Fruit fly (Drosophila melanogaster) whole organism, wandering third instar larva: ENCODE measurements around the gene Qsox2.

Experiments used
- Hnf4 ChIP-seq: fragments of 200-800 bp; sonication (Bioruptor generic); optimal IDR thresholded peaks from 2 replicates; lab custom pipeline; 2016; ENCODE audit warnings: missing biosample characterization, mild to moderate bottlenecking, missing genetic modification characterization
- Hr78 ChIP-seq: fragments of >200 bp; optimal IDR thresholded peaks from 2 replicates; lab custom pipeline; 2017; ENCODE audit warnings: missing biosample characterization, missing genetic modification characterization
- br ChIP-seq: fragments of 200-800 bp; sonication (Bioruptor generic); optimal IDR thresholded peaks from 2 replicates; lab custom pipeline; 2016; ENCODE audit warnings: missing biosample characterization, missing genetic modification characterization
- dmrt93B ChIP-seq: fragments of 200-800 bp; sonication (Bioruptor generic); optimal IDR thresholded peaks from 2 replicates; lab custom pipeline; 2018; ENCODE audit warnings: missing biosample characterization, mild to moderate bottlenecking, missing genetic modification characterization
- dsf ChIP-seq: sonication (Bioruptor generic); optimal IDR thresholded peaks from 2 replicates; lab custom pipeline; 2016; ENCODE audit warnings: missing biosample characterization, missing genetic modification characterization, borderline replicate concordance
- pan ChIP-seq: fragments of >200 bp; optimal IDR thresholded peaks from 2 replicates; lab custom pipeline; 2017
- psq ChIP-seq: fragments of 200-800 bp; sonication (Bioruptor generic); optimal IDR thresholded peaks from 3 replicates; lab custom pipeline; 2017; ENCODE audit warnings: missing biosample characterization, mild to moderate bottlenecking, missing genetic modification characterization, moderate library complexity
- rgr ChIP-seq: fragments of 200-800 bp; sonication (Bioruptor generic); optimal IDR thresholded peaks from 3 replicates; lab custom pipeline; 2016; ENCODE audit warnings: missing biosample characterization, mild to moderate bottlenecking, missing genetic modification characterization
- sv ChIP-seq: fragments of 200-800 bp; sonication (Bioruptor generic); optimal IDR thresholded peaks from 3 replicates; lab custom pipeline; 2016; ENCODE audit warnings: missing biosample characterization, missing genetic modification characterization

dm6 chr3R:21913447-21913846 lies at the start of gene Qsox2:
- no peak for TF ChIP-seq Hr78 (GFP tag; lab: Kevin White, UChicago)
- no peak for TF ChIP-seq pan (lab: Kevin White, UChicago)
- TF ChIP-seq dsf, result no peak
- no peak for TF ChIP-seq psq (GFP tag; lab: Kevin White, UChicago)
- no peak for TF ChIP-seq dmrt93B (GFP tag; lab: Kevin White, UChicago)
- no peak for TF ChIP-seq br
- no peak for TF ChIP-seq rgr
- TF ChIP-seq sv (GFP tag; lab: Kevin White, UChicago), result no peak
- no peak for TF ChIP-seq Hnf4 (GFP tag; lab: Kevin White, UChicago)
